Worm (Caenorhabditis elegans) whole organism, L2 larva: ENCODE results near the gene tat-4.

Experiments used
- F13H6.1 ChIP-seq: sonication (generic microtip); optimal IDR thresholded peaks from 2 replicates; lab custom pipeline; 2016; ENCODE audit warnings: missing genetic modification characterization, missing compliant biosample characterization
- R02D3.7 ChIP-seq: fragments of 150-350 bp; optimal IDR thresholded peaks from 2 replicates; lab custom pipeline; 2014; ENCODE audit warnings: missing biosample characterization, missing genetic modification characterization
- Y55F3AM.14 ChIP-seq: fragments of 200-800 bp; sonication (Bioruptor generic); optimal IDR thresholded peaks from 2 replicates; lab custom pipeline; 2018; ENCODE audit warnings: mild to moderate bottlenecking, missing genetic modification characterization, missing compliant biosample characterization
- ZK546.5 ChIP-seq: sonication (generic microtip); optimal IDR thresholded peaks from 2 replicates; lab custom pipeline; 2017; ENCODE audit warnings: missing biosample characterization, missing genetic modification characterization
- alr-1 ChIP-seq: fragments of 150-350 bp; optimal IDR thresholded peaks from 2 replicates; lab custom pipeline; 2014; ENCODE audit warnings: missing biosample characterization, missing genetic modification characterization
- aly-2 ChIP-seq: fragments of 150-350 bp; optimal IDR thresholded peaks from 2 replicates; lab custom pipeline; 2014; ENCODE audit warnings: missing biosample characterization, missing genetic modification characterization
- ama-1 ChIP-seq: fragments of 150-350 bp; optimal IDR thresholded peaks from 2 replicates; lab custom pipeline; 2018; ENCODE audit warnings: inconsistent platforms
- blmp-1 ChIP-seq: sonication (generic microtip); optimal IDR thresholded peaks from 2 replicates; lab custom pipeline; 2017; ENCODE audit warnings: missing genetic modification characterization, mild to moderate bottlenecking, missing compliant biosample characterization, antibody characterized with exemption, moderate library complexity; ENCODE audit not compliant: insufficient read depth
- ceh-16 ChIP-seq: fragments of 150-350 bp; optimal IDR thresholded peaks from 2 replicates; lab custom pipeline; 2014; ENCODE audit warnings: missing biosample characterization, missing genetic modification characterization
- ceh-82 ChIP-seq: fragments of 150-350 bp; optimal IDR thresholded peaks from 2 replicates; lab custom pipeline; 2014; ENCODE audit warnings: missing biosample characterization, missing genetic modification characterization
- crh-2 ChIP-seq: sonication (generic microtip); optimal IDR thresholded peaks from 2 replicates; lab custom pipeline; 2017; ENCODE audit warnings: missing biosample characterization, missing genetic modification characterization
- egl-27 ChIP-seq: sonication (generic microtip); optimal IDR thresholded peaks from 3 replicates; lab custom pipeline; 2017; ENCODE audit warnings: missing biosample characterization, missing genetic modification reagents, missing genetic modification characterization
- elt-3 ChIP-seq: sonication (generic microtip); optimal IDR thresholded peaks from 2 replicates; lab custom pipeline; 2017; ENCODE audit warnings: missing biosample characterization, missing genetic modification characterization
- fos-1 ChIP-seq: fragments of 150-350 bp; optimal IDR thresholded peaks from 2 replicates; lab custom pipeline; 2014; ENCODE audit warnings: missing biosample characterization, missing genetic modification characterization
- gmeb-1 ChIP-seq: fragments of 150-350 bp; optimal IDR thresholded peaks from 2 replicates; lab custom pipeline; 2014; ENCODE audit warnings: missing biosample characterization, missing genetic modification characterization
- lin-11 ChIP-seq: fragments of 150-350 bp; sonication (generic microtip); optimal IDR thresholded peaks from 2 replicates; lab custom pipeline; 2014; ENCODE audit warnings: missing biosample characterization, missing genetic modification characterization, inconsistent platforms, mixed read lengths
- lin-13 ChIP-seq: fragments of 150-350 bp; optimal IDR thresholded peaks from 2 replicates; lab custom pipeline; 2014; ENCODE audit warnings: missing biosample characterization, missing genetic modification reagents, missing genetic modification characterization
- lin-39 ChIP-seq: fragments of 150-350 bp; optimal IDR thresholded peaks from 2 replicates; lab custom pipeline; 2014; ENCODE audit warnings: missing biosample characterization, missing genetic modification reagents, missing genetic modification characterization
- lsy-2 ChIP-seq, 2 experiments: fragments of 150-350 bp in 1 of 2; sonication (generic microtip) in 1 of 2; optimal IDR thresholded peaks; 2 replicates each; lab custom pipeline; 2014 to 2017; ENCODE audit warnings: missing biosample characterization in 2 of 2, missing genetic modification characterization in 2 of 2
- mab-5 ChIP-seq: fragments of 150-350 bp; optimal IDR thresholded peaks from 2 replicates; lab custom pipeline; 2014; ENCODE audit warnings: missing biosample characterization, missing genetic modification characterization
- mbf-1 ChIP-seq: sonication (generic microtip); optimal IDR thresholded peaks from 2 replicates; lab custom pipeline; 2017; ENCODE audit warnings: missing biosample characterization, missing genetic modification characterization
- mdl-1 ChIP-seq, 2 experiments: fragments of 150-350 bp in 1 of 2; sonication (generic microtip) in 1 of 2; optimal IDR thresholded peaks; 2 replicates each; lab custom pipeline; 2017; ENCODE audit warnings: missing biosample characterization in 2 of 2, missing genetic modification characterization in 2 of 2
- nhr-10 ChIP-seq: sonication (generic microtip); optimal IDR thresholded peaks from 2 replicates; lab custom pipeline; 2017; ENCODE audit warnings: missing biosample characterization, missing genetic modification characterization
- nhr-11 ChIP-seq: fragments of 150-350 bp; optimal IDR thresholded peaks from 2 replicates; lab custom pipeline; 2014; ENCODE audit warnings: missing biosample characterization, missing genetic modification characterization
- nhr-12 ChIP-seq: fragments of 150-350 bp; optimal IDR thresholded peaks from 2 replicates; lab custom pipeline; 2014; ENCODE audit warnings: missing biosample characterization, missing genetic modification characterization
- nhr-129 ChIP-seq: fragments of 150-350 bp; optimal IDR thresholded peaks from 2 replicates; lab custom pipeline; 2014; ENCODE audit warnings: missing biosample characterization, missing genetic modification characterization
- nhr-23 ChIP-seq: fragments of 150-350 bp; optimal IDR thresholded peaks from 2 replicates; lab custom pipeline; 2014; ENCODE audit warnings: missing biosample characterization, missing genetic modification reagents, missing genetic modification characterization
- nhr-25 ChIP-seq: fragments of 150-350 bp; sonication (generic microtip); optimal IDR thresholded peaks from 3 replicates; lab custom pipeline; 2014; ENCODE audit warnings: missing biosample characterization, missing genetic modification characterization
- nhr-6 ChIP-seq: fragments of 150-350 bp; optimal IDR thresholded peaks from 2 replicates; lab custom pipeline; 2014; ENCODE audit warnings: missing biosample characterization, missing genetic modification characterization
- nhr-77 ChIP-seq: fragments of 150-350 bp; optimal IDR thresholded peaks from 2 replicates; lab custom pipeline; 2014; ENCODE audit warnings: missing biosample characterization, missing genetic modification characterization
- peb-1 ChIP-seq: fragments of 150-350 bp; optimal IDR thresholded peaks from 2 replicates; lab custom pipeline; 2014; ENCODE audit warnings: missing biosample characterization, missing genetic modification characterization
- sem-4 ChIP-seq: fragments of 150-350 bp; optimal IDR thresholded peaks from 2 replicates; lab custom pipeline; 2014; ENCODE audit warnings: missing biosample characterization, missing genetic modification reagents, missing genetic modification characterization
- skn-1 ChIP-seq: sonication (generic microtip); optimal IDR thresholded peaks from 2 replicates; lab custom pipeline; 2017; ENCODE audit warnings: missing biosample characterization, missing genetic modification characterization
- sma-3 ChIP-seq: sonication (generic microtip); optimal IDR thresholded peaks from 2 replicates; lab custom pipeline; 2016; ENCODE audit warnings: missing genetic modification reagents, missing genetic modification characterization, missing compliant biosample characterization
- sma-9 ChIP-seq, 2 experiments: fragments of 150-350 bp in 1 of 2; sonication (generic microtip) in 1 of 2; optimal IDR thresholded peaks; 2 replicates each; lab custom pipeline; 2014 to 2016; ENCODE audit warnings: missing genetic modification characterization in 2 of 2, mild to moderate bottlenecking in 1 of 2, missing biosample characterization in 1 of 2, missing compliant biosample characterization in 1 of 2, missing genetic modification reagents in 1 of 2, moderate library complexity in 1 of 2
- snpc-4 ChIP-seq: fragments of 150-350 bp; optimal IDR thresholded peaks from 2 replicates; lab custom pipeline; 2014; ENCODE audit warnings: missing biosample characterization, missing genetic modification characterization
- unc-39 ChIP-seq: fragments of 150-350 bp; optimal IDR thresholded peaks from 2 replicates; lab custom pipeline; 2014; ENCODE audit warnings: missing biosample characterization, missing genetic modification characterization
- unc-55 ChIP-seq: fragments of 150-350 bp; sonication (generic microtip); optimal IDR thresholded peaks from 3 replicates; lab custom pipeline; 2014; ENCODE audit warnings: missing biosample characterization, missing genetic modification reagents, missing genetic modification characterization
- unc-62 ChIP-seq: fragments of 150-350 bp; optimal IDR thresholded peaks from 2 replicates; lab custom pipeline; 2014; ENCODE audit warnings: missing biosample characterization, missing genetic modification reagents, missing genetic modification characterization
- zag-1 ChIP-seq: fragments of 150-350 bp; optimal IDR thresholded peaks from 2 replicates; lab custom pipeline; 2014; ENCODE audit warnings: missing biosample characterization, missing genetic modification characterization
- ztf-1 ChIP-seq: fragments of 200-800 bp; sonication (Bioruptor generic); conservative IDR thresholded peaks from 2 replicates; pipeline ENCODE4 v1.3.6; 2022; ENCODE audit warnings: missing genetic modification characterization, missing compliant biosample characterization
- ztf-11 ChIP-seq: sonication (generic microtip); optimal IDR thresholded peaks from 2 replicates; lab custom pipeline; 2017; ENCODE audit warnings: missing biosample characterization, missing genetic modification characterization
- ztf-4 ChIP-seq: fragments of 150-350 bp; optimal IDR thresholded peaks from 2 replicates; lab custom pipeline; 2014; ENCODE audit warnings: missing biosample characterization, missing genetic modification characterization

The tat-4 gene

DNA sequence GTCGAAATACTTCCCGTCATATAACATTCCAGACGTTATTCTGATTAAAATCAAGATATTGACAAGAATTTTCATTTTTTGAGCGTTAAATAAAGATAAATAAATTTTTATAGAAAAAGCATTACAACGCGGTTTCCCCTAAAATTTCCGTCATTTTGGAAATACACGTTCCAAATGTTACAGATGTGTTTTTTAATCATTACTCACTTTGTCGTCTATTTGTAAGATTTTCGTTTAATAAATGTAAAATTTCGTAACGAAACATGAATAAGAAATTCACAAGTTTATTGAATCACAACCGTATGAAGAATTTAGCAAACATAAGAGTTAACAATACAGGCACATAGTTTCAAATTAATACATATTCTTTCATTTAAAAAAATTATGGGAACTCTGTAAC lies 41.2 kb downstream of the tat-4 start, which contains the start of gene C30B5.17:
Gene C30B5.17 (minus strand): TSS at position 101 of the 400 bp plus-strand sequence.
- TF ChIP-seq mdl-1 (tag; optimal IDR thresholded peaks at IDR 0.05; lab: Kevin White, UChicago) (no peak), nhr-77 (tag; lab: Kevin White, UChicago) (no peak), sma-3 (GFP tag; lab: Kevin White, UChicago) (no peak), egl-27 (tag; lab: Kevin White, UChicago) (no peak), skn-1 (tag; lab: Kevin White, UChicago) (no peak), nhr-129 (tag; lab: Kevin White, UChicago) (no peak), aly-2 (tag; lab: Kevin White, UChicago) (no peak), alr-1 (no peak), mab-5 (no peak), ztf-4 (no peak), blmp-1 (tag; lab: Kevin White, UChicago) (no peak), ztf-1 (GFP tag; lab: Robert Waterston, UW) (no peak), lsy-2 (tag; optimal IDR thresholded peaks at IDR 0.05; lab: Kevin White, UChicago) (no peak), snpc-4 (tag; lab: Kevin White, UChicago) (no peak), peb-1 (tag; lab: Kevin White, UChicago) (no peak)

DNA sequence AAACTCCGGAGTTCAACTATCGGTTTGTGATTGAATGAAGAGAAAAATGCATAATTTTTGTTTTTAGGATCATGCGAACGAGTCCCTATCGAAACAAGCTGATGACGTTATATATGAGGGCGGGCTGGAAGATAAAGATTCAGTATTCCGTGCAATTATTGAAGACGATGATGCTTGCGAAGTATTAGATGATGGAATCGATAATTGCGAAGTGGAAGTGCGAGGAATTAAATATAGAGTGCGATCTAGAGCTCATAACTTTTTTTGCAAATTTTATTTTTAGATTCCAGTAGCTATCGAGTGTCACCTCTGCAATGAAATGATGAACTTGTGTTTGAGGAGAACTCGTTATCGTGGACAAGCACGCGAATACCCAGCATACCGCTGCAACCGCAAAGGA lies 45.1 kb downstream of the tat-4 start:
- no peak for TF ChIP-seq zag-1 (tag; lab: Kevin White, UChicago)
- no peak for TF ChIP-seq mdl-1 (tag; optimal IDR thresholded peaks at IDR 0.05; lab: Kevin White, UChicago)
- TF ChIP-seq ztf-11 (tag; lab: Kevin White, UChicago) = no peak
- TF ChIP-seq F13H6.1 (tag; lab: Kevin White, UChicago) = no peak
- no peak for TF ChIP-seq nhr-12 (tag; lab: Kevin White, UChicago)
- TF ChIP-seq aly-2 (tag; lab: Kevin White, UChicago) = no peak
- TF ChIP-seq R02D3.7 (tag; lab: Kevin White, UChicago) = no peak
- no peak for TF ChIP-seq nhr-23 (tag; lab: Kevin White, UChicago)
- no peak for TF ChIP-seq nhr-6 (tag; lab: Kevin White, UChicago)
- no peak for TF ChIP-seq lin-39
- no peak for TF ChIP-seq skn-1 (tag; lab: Kevin White, UChicago)
- no peak for TF ChIP-seq lsy-2 (tag; optimal IDR thresholded peaks at IDR 0.05; lab: Kevin White, UChicago)
- TF ChIP-seq unc-39 (tag; lab: Kevin White, UChicago) = no peak
- TF ChIP-seq ZK546.5 (tag; lab: Kevin White, UChicago) = no peak
- no peak for TF ChIP-seq unc-62 (GFP tag; lab: Kevin White, UChicago)
- TF ChIP-seq nhr-10 (tag; lab: Kevin White, UChicago) = no peak

DNA sequence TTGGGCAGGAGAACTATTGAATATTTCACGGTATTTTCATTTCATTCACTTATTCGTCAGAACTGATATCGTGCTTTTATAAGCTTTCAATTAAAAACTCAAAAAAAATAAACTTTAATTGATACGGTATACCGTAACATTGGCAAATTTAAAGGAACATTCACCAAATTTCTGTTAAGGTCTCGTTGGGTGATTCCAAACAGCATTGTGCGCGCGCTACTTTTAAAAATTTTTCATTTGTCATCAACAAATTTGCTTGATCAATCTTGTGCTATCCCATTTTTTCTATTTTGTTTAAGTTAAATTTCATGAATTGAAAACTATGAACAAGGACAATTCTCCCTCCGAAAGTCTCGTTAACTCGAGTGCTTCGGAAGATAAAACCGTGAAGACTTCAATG lies 45.6 kb downstream of the tat-4 start, which contains the start of gene szy-4:
Gene szy-4 (plus strand): TSS at position 229 of the 400 bp plus-strand sequence.
- TF ChIP-seq zag-1 (tag; lab: Kevin White, UChicago) (no peak), aly-2 (tag; lab: Kevin White, UChicago) (no peak)

DNA sequence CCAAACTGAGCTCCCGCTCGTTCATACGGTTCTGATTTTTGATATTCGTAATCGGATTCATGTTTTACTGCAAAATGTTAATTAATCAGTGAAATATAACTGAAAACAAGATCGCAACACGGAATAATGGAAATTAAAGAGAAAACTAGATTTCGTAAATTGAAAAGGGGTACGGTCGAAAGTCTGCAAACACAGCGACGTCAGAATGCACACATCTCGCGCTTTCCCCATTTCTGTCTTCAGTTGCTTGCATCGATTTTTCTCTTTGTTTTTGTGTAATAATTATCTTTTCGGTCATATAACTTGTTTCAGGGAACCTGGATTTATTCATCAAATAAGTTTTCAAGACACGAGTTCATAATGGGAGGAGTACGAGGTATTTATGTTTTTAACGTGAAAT lies 47.2 kb downstream of the tat-4 start, which contains the start of the genes rbmx-2 and C30B5.2:
Gene rbmx-2 (minus strand): TSS at position 74 of the 400 bp plus-strand sequence.
Gene C30B5.2 (plus strand): TSS at position 306 of the 400 bp plus-strand sequence.
- TF ChIP-seq Y55F3AM.14 (GFP tag; lab: Kevin White, UChicago) (no peak), fos-1 (tag; lab: Kevin White, UChicago) (peak; percentile 26), nhr-77 (tag; lab: Kevin White, UChicago) (no peak), mbf-1 (tag; lab: Kevin White, UChicago) (no peak), snpc-4 (tag; lab: Kevin White, UChicago) (no peak), mab-5 (no peak), ceh-82 (tag; lab: Kevin White, UChicago) (no peak), sem-4 (tag; lab: Kevin White, UChicago) (no peak), F13H6.1 (tag; lab: Kevin White, UChicago) (no peak), peb-1 (tag; lab: Kevin White, UChicago) (no peak), sma-3 (GFP tag; lab: Kevin White, UChicago) (peak; percentile 22), nhr-11 (tag; lab: Kevin White, UChicago) (no peak), lsy-2 (tag; optimal IDR thresholded peaks at IDR 0.05; lab: Kevin White, UChicago) (peak; percentile 69 to 92), ama-1 (lab: Kevin White, UChicago) (no peak), ztf-11 (tag; lab: Kevin White, UChicago) (no peak), skn-1 (tag; lab: Kevin White, UChicago) (no peak), elt-3 (tag; lab: Kevin White, UChicago) (no peak), lin-39 (no peak), gmeb-1 (tag; lab: Kevin White, UChicago) (no peak), aly-2 (tag; lab: Kevin White, UChicago) (no peak), unc-55 (no peak), nhr-129 (tag; lab: Kevin White, UChicago) (peak; percentile 53), nhr-25 (no peak), nhr-23 (tag; lab: Kevin White, UChicago) (no peak), crh-2 (no peak), unc-62 (GFP tag; lab: Kevin White, UChicago) (no peak), unc-39 (tag; lab: Kevin White, UChicago) (no peak), R02D3.7 (tag; lab: Kevin White, UChicago) (no peak), lin-13 (GFP tag; lab: Kevin White, UChicago) (no peak), lin-11 (peak; percentile 24), nhr-6 (tag; lab: Kevin White, UChicago) (no peak), sma-9 (GFP tag; optimal IDR thresholded peaks at IDR 0.05; lab: Kevin White, UChicago) (peak; percentile 55), sma-9 (tag; optimal IDR thresholded peaks at IDR 0.05; lab: Kevin White, UChicago) (no peak), nhr-10 (tag; lab: Kevin White, UChicago) (no peak), ceh-16 (tag; lab: Kevin White, UChicago) (peak; percentile 2), ztf-4 (no peak), ztf-1 (GFP tag; lab: Robert Waterston, UW) (no peak)
